Worm (Caenorhabditis elegans): ENCODE data around the gene msp-152.

DNA sequence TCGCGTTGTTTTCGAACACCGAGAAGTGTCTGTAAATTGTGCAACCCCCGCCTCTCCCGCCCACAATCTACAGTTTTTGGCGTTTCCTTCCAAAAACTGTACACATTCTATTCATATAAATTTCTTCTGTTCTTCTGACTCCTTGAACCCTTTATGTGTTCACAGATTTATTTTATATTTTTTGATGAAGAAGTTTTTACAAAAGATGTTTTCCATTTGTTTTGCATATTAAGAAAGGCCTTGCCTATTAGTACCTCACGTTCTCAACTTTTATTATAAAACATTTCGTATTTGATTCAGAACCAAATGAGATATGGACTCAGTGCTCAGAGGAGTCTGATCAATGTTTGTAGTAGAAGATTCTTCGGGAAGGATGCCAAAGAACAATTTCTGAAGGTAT is 20.5 kb downstream of the msp-152 start, which contains the start of gene ndx-3:
- TF ChIP-seq gmeb-1 (tag; optimal IDR thresholded peaks at IDR 0.05) (no peak), sem-4 (tag; optimal IDR thresholded peaks at IDR 0.05) (no peak)
